Fruit fly (Drosophila melanogaster) whole organism, embryonic: Measurements from ENCODE around the gene Mrm2.
A peak's percentile ranks its signal among the peaks of the same experiment; 100 is the strongest.

Experiments
- Awh ChIP-seq: fragments of 200-800 bp; sonication (Bioruptor generic); IDR thresholded peaks from 2 replicates; pipeline ENCODE4, ENCODE4 v1.3.6; 2022; ENCODE audit warnings: missing biosample characterization, missing genetic modification characterization
- CG10565 ChIP-seq: fragments of 200-800 bp; sonication (Bioruptor generic); optimal IDR thresholded peaks from 3 replicates; lab custom pipeline; 2016; ENCODE audit warnings: missing biosample characterization, mild to moderate bottlenecking, missing genetic modification characterization
- CG10979 ChIP-seq: fragments of 200-800 bp; sonication (Bioruptor generic); optimal IDR thresholded peaks from 2 replicates; lab custom pipeline; 2018; ENCODE audit warnings: missing biosample characterization, mild to moderate bottlenecking, missing genetic modification characterization, moderate library complexity
- CG11696 ChIP-seq: fragments of 200-800 bp; sonication (Bioruptor generic); IDR thresholded peaks from 2 replicates; pipeline ENCODE4 v1.3.6; 2022; ENCODE audit warnings: missing biosample characterization, missing genetic modification characterization
- CG12769 ChIP-seq: fragments of 200-800 bp; sonication (Bioruptor generic); optimal IDR thresholded peaks from 2 replicates; lab custom pipeline; 2019; ENCODE audit warnings: missing biosample characterization, mild to moderate bottlenecking, missing genetic modification characterization, moderate library complexity
- CG13775 ChIP-seq: fragments of 200-800 bp; sonication (Bioruptor generic); optimal IDR thresholded peaks from 3 replicates; lab custom pipeline; 2017; ENCODE audit warnings: missing biosample characterization, mild to moderate bottlenecking, missing genetic modification characterization
- CG13894 ChIP-seq: fragments of 200-800 bp; sonication (Bioruptor generic); optimal IDR thresholded peaks from 3 replicates; lab custom pipeline; 2018; ENCODE audit warnings: missing biosample characterization, mild to moderate bottlenecking, missing genetic modification characterization, moderate library complexity
- CG15269 ChIP-seq: fragments of 200-800 bp; sonication (Bioruptor generic); optimal IDR thresholded peaks from 2 replicates; lab custom pipeline; 2018; ENCODE audit warnings: missing biosample characterization, mild to moderate bottlenecking, missing genetic modification characterization, moderate library complexity
- CG15601 ChIP-seq: fragments of 200-800 bp; sonication (Bioruptor generic); optimal IDR thresholded peaks from 3 replicates; lab custom pipeline; 2019; ENCODE audit warnings: missing biosample characterization, mild to moderate bottlenecking, missing genetic modification characterization, moderate library complexity
- CG1647 ChIP-seq: fragments of 200-800 bp; sonication (Bioruptor generic); optimal IDR thresholded peaks from 3 replicates; lab custom pipeline; 2016; ENCODE audit warnings: missing biosample characterization, missing genetic modification characterization
- CG16813 ChIP-seq: fragments of 200-800 bp; sonication (Bioruptor generic); IDR thresholded peaks from 3 replicates; pipeline ENCODE4 v1.3.6; 2022; ENCODE audit warnings: missing biosample characterization, missing genetic modification characterization; ENCODE audit not compliant: partially characterized antibody
- CG17328 ChIP-seq: fragments of 200-800 bp; sonication (Bioruptor generic); IDR thresholded peaks from 2 replicates; pipeline ENCODE4 v1.3.6; 2022; ENCODE audit warnings: missing biosample characterization, missing genetic modification characterization
- CG31365 ChIP-seq: fragments of 200-800 bp; sonication (Bioruptor generic); optimal IDR thresholded peaks from 2 replicates; lab custom pipeline; 2018; ENCODE audit warnings: missing biosample characterization, mild to moderate bottlenecking, missing genetic modification characterization
- CG32532 ChIP-seq: fragments of 200-800 bp; sonication (Bioruptor generic); IDR thresholded peaks from 2 replicates; pipeline ENCODE4 v1.3.6; 2022; ENCODE audit warnings: missing biosample characterization, missing genetic modification characterization
- CG32772 ChIP-seq: fragments of 200-800 bp; sonication (Bioruptor generic); IDR thresholded peaks from 2 replicates; pipeline ENCODE4 v1.3.6; 2022; ENCODE audit warnings: missing biosample characterization, missing genetic modification characterization
- CHES-1-like ChIP-seq: fragments of 200-800 bp; sonication (Bioruptor generic); optimal IDR thresholded peaks from 2 replicates; lab custom pipeline; 2016; ENCODE audit warnings: missing biosample characterization, missing genetic modification characterization
- E2f2 ChIP-seq: fragments of 200-800 bp; sonication (Bioruptor generic); IDR thresholded peaks from 2 replicates; pipeline ENCODE4 v1.3.6; 2022; ENCODE audit warnings: missing biosample characterization, missing genetic modification characterization
- ERR ChIP-seq: fragments of 200-800 bp; sonication (Bioruptor generic); optimal IDR thresholded peaks from 2 replicates; lab custom pipeline; 2016; ENCODE audit warnings: missing biosample characterization, missing genetic modification characterization
- HLH3B ChIP-seq: fragments of 200-800 bp; sonication (Bioruptor generic); IDR thresholded peaks from 2 replicates; pipeline ENCODE4 v1.3.6; 2022; ENCODE audit warnings: missing biosample characterization, missing genetic modification characterization
- Mrtf ChIP-seq: fragments of 200-800 bp; sonication (Bioruptor generic); IDR thresholded peaks from 3 replicates; pipeline ENCODE4 v1.3.6; 2022; ENCODE audit warnings: missing biosample characterization, missing genetic modification characterization
- NK7.1 ChIP-seq: fragments of 200-800 bp; sonication (Bioruptor generic); optimal IDR thresholded peaks from 3 replicates; lab custom pipeline; 2016; ENCODE audit warnings: missing biosample characterization, missing genetic modification characterization
- Nf-YC ChIP-seq: fragments of 200-800 bp; optimal IDR thresholded peaks from 3 replicates; lab custom pipeline; 2019; ENCODE audit warnings: missing biosample characterization, mild to moderate bottlenecking, missing genetic modification characterization, moderate library complexity
- Ptx1 ChIP-seq: fragments of 200-800 bp; sonication (Bioruptor generic); IDR thresholded peaks from 2 replicates; pipeline ENCODE4 v1.3.6; 2022; ENCODE audit warnings: missing biosample characterization, missing genetic modification characterization
- Sox100B ChIP-seq: fragments of 200-800 bp; sonication (Bioruptor generic); optimal IDR thresholded peaks from 3 replicates; lab custom pipeline; 2018; ENCODE audit warnings: missing biosample characterization, mild to moderate bottlenecking, missing genetic modification characterization
- Sox102F ChIP-seq: fragments of 200-800 bp; sonication (Bioruptor generic); optimal IDR thresholded peaks from 2 replicates; lab custom pipeline; 2018; ENCODE audit warnings: missing biosample characterization, mild to moderate bottlenecking, missing genetic modification characterization, moderate library complexity
- Sry-δ ChIP-seq: fragments of 200-800 bp; sonication (Bioruptor generic); optimal IDR thresholded peaks from 2 replicates; lab custom pipeline; 2016; ENCODE audit warnings: missing biosample characterization, missing genetic modification characterization
- Xbp1 ChIP-seq: fragments of 200-800 bp; sonication (Bioruptor generic); optimal IDR thresholded peaks from 3 replicates; lab custom pipeline; 2016; ENCODE audit warnings: missing biosample characterization, mild to moderate bottlenecking, missing genetic modification characterization
- amos ChIP-seq: fragments of 200-800 bp; sonication (Bioruptor generic); IDR thresholded peaks from 2 replicates; pipeline ENCODE4 v1.3.6; 2022; ENCODE audit warnings: missing biosample characterization, missing genetic modification characterization; ENCODE audit not compliant: partially characterized antibody
- crp ChIP-seq, 2 experiments: fragments of 200-800 bp; sonication (Bioruptor generic); optimal IDR thresholded peaks; 2 replicates in 1 of 2; 3 replicates in 1 of 2; lab custom pipeline; 2017; ENCODE audit warnings: missing biosample characterization in 2 of 2, missing genetic modification characterization in 2 of 2, mild to moderate bottlenecking in 1 of 2, moderate library complexity in 1 of 2
- cwo ChIP-seq: fragments of 200-800 bp; sonication (Bioruptor generic); optimal IDR thresholded peaks from 3 replicates; lab custom pipeline; 2017; ENCODE audit warnings: missing biosample characterization, missing genetic modification characterization, mild to moderate bottlenecking, moderate library complexity, missing genetic modification reagents
- dati ChIP-seq: fragments of 200-800 bp; sonication (Bioruptor generic); IDR thresholded peaks from 2 replicates; pipeline ENCODE4 v1.3.6; 2022; ENCODE audit warnings: missing biosample characterization, missing genetic modification characterization
- esg ChIP-seq: fragments of 200-800 bp; sonication (Bioruptor generic); conservative IDR thresholded peaks from 2 replicates; pipeline ENCODE4 v1.3.6; 2022; ENCODE audit warnings: missing biosample characterization, missing genetic modification characterization
- ewg ChIP-seq: fragments of 200-800 bp; sonication (Bioruptor generic); optimal IDR thresholded peaks from 3 replicates; lab custom pipeline; 2017; ENCODE audit warnings: mild to moderate bottlenecking, missing biosample characterization, missing genetic modification reagents, missing genetic modification characterization
- eyg ChIP-seq: fragments of 200-800 bp; sonication (Bioruptor generic); optimal IDR thresholded peaks from 3 replicates; lab custom pipeline; 2016; ENCODE audit warnings: missing biosample characterization, missing genetic modification characterization
- jing ChIP-seq: fragments of 200-800 bp; sonication (Bioruptor generic); optimal IDR thresholded peaks from 2 replicates; lab custom pipeline; 2018; ENCODE audit warnings: missing biosample characterization, mild to moderate bottlenecking, missing genetic modification characterization
- jumu ChIP-seq: fragments of 200-800 bp; sonication (Bioruptor generic); optimal IDR thresholded peaks from 3 replicates; lab custom pipeline; 2016; ENCODE audit warnings: missing biosample characterization, missing genetic modification characterization
- klu ChIP-seq: fragments of 200-800 bp; sonication (Bioruptor generic); IDR thresholded peaks from 2 replicates; pipeline ENCODE4 v1.3.6; 2022; ENCODE audit warnings: missing biosample characterization, missing genetic modification characterization
- lmd ChIP-seq: fragments of 200-800 bp; sonication (Bioruptor generic); IDR thresholded peaks from 2 replicates; pipeline ENCODE4 v1.3.6; 2022; ENCODE audit warnings: missing biosample characterization, missing genetic modification characterization
- prd ChIP-seq, 3 experiments: fragments of >200 bp in 2 of 3; fragments of 200-800 bp in 1 of 3; sonication (Bioruptor generic) in 1 of 3; optimal IDR thresholded peaks in 2 of 3; IDR thresholded peaks in 1 of 3; 2 replicates in 2 of 3; 3 replicates in 1 of 3; pipeline versions ENCODE4 v1.3.6 to Lab custom; 2017 to 2022; ENCODE audit warnings: missing biosample characterization in 1 of 3, missing genetic modification characterization in 1 of 3
- row ChIP-seq: fragments of 200-800 bp; sonication (Bioruptor generic); IDR thresholded peaks from 3 replicates; pipeline ENCODE4 v1.3.6; 2022; ENCODE audit warnings: missing biosample characterization, missing genetic modification characterization
- salm ChIP-seq: fragments of 200-800 bp; sonication (Bioruptor generic); optimal IDR thresholded peaks from 2 replicates; lab custom pipeline; 2018; ENCODE audit warnings: missing biosample characterization, mild to moderate bottlenecking, missing genetic modification characterization
- sens ChIP-seq: fragments of 200-800 bp; sonication (Bioruptor generic); peaks from one replicate; lab custom pipeline; 2016; ENCODE audit warnings: missing biosample characterization, missing genetic modification characterization
- sima ChIP-seq: fragments of 200-800 bp; sonication (Bioruptor generic); optimal IDR thresholded peaks from 2 replicates; lab custom pipeline; 2016; ENCODE audit warnings: missing biosample characterization, missing genetic modification characterization
- sob ChIP-seq: fragments of 200-800 bp; sonication (Bioruptor generic); IDR thresholded peaks from 2 replicates; pipeline ENCODE4 v1.3.6; 2022; ENCODE audit warnings: missing biosample characterization, missing genetic modification characterization
- sr ChIP-seq: fragments of 200-800 bp; sonication (Bioruptor generic); IDR thresholded peaks from 3 replicates; pipeline ENCODE4 v1.3.6; 2022; ENCODE audit warnings: missing biosample characterization, missing genetic modification characterization
- toy ChIP-seq: fragments of 200-800 bp; sonication (Bioruptor generic); IDR thresholded peaks from 2 replicates; pipeline ENCODE4 v1.3.6; 2022; ENCODE audit warnings: missing biosample characterization, missing genetic modification characterization
- ttk ChIP-seq: fragments of 200-800 bp; sonication (Bioruptor generic); IDR thresholded peaks from 2 replicates; pipeline ENCODE4 v2.1.2; 2022; ENCODE audit warnings: missing biosample characterization, missing genetic modification characterization
- vvl ChIP-seq: fragments of 200-800 bp; sonication (Bioruptor generic); IDR thresholded peaks from 2 replicates; pipeline ENCODE4 v1.3.6; 2022; ENCODE audit warnings: missing biosample characterization, missing genetic modification characterization
- wor ChIP-seq: fragments of 200-800 bp; sonication (Bioruptor generic); IDR thresholded peaks from 2 replicates; pipeline ENCODE4 v1.3.6; 2022; ENCODE audit warnings: missing biosample characterization, missing genetic modification characterization

Mrm2 gene

dm6 chr3R:19891363-19891762 lies 30.0 kb downstream of the Mrm2 start (continued):
- TF ChIP-seq eyg (GFP tag; lab: Kevin White, UChicago) (no peak), sob (GFP tag; lab: Robert Waterston, UW) (0 out of 2 replicates have a peak, but pooled peaks have one; percentile 19), CG12769 (peak; percentile 85), CG32532 (peak; percentile 10; the same call in 1 of the 2 replicates), CG11696 (GFP tag; lab: Robert Waterston, UW) (peak; percentile 84), sens (GFP tag; lab: Kevin White, UChicago) (peak; percentile 74), vvl (GFP tag; lab: Robert Waterston, UW) (peak; percentile 43; the same call in 1 of the 2 replicates), wor (GFP tag; lab: Robert Waterston, UW) (0 out of 2 replicates have a peak, but pooled peaks have one; percentile 10), Xbp1 (GFP tag; lab: Kevin White, UChicago) (peak; percentile 5), Sox102F (peak; percentile 8), amos (GFP tag; lab: Robert Waterston, UW) (no peak), ERR (GFP tag; lab: Kevin White, UChicago) (no peak), dati (GFP tag; lab: Robert Waterston, UW) (no peak), CG13894 (tag; lab: Kevin White, UChicago) (no peak), HLH3B (GFP tag; lab: Robert Waterston, UW) (peak; percentile 23; the same call in 1 of the 2 replicates), ttk (0 out of 2 replicates have a peak, but pooled peaks have one; percentile 8), row (peak; percentile 29; the same call in 1 of the 3 replicates), ewg (GFP tag; lab: Kevin White, UChicago) (no peak), prd (optimal IDR thresholded peaks at IDR 0.05; lab: Kevin White, UChicago) (no peak), prd (GFP tag; IDR thresholded peaks at IDR 0.05; lab: Robert Waterston, UW) (0 out of 3 replicates have a peak, but pooled peaks have one; percentile 6), CG17328 (no peak), cwo (no peak), lmd (GFP tag; lab: Robert Waterston, UW) (0 out of 2 replicates have a peak, but pooled peaks have one; percentile 22)

- TF ChIP-seq CG15601 (tag; lab: Kevin White, UChicago) (peak; percentile 45), klu (GFP tag; lab: Robert Waterston, UW) (peak; percentile 50; the same call in 1 of the 2 replicates), vvl (GFP tag; lab: Robert Waterston, UW) (peak; percentile 85), Nf-YC (peak; percentile 53), CG16813 (GFP tag; lab: Robert Waterston, UW) (no peak), CG10565 (GFP tag; lab: Kevin White, UChicago) (no peak), toy (0 out of 2 replicates have a peak, but pooled peaks have one; percentile 8), CHES-1-like (GFP tag; lab: Kevin White, UChicago) (peak; percentile 40), NK7.1 (no peak), Awh (GFP tag; lab: Robert Waterston, UW) (0 out of 2 replicates have a peak, but pooled peaks have one; percentile 30), sima (no peak), CG32772 (GFP tag; lab: Robert Waterston, UW) (peak; percentile 66), ERR (GFP tag; lab: Kevin White, UChicago) (peak; percentile 58), E2f2 (GFP tag; lab: Robert Waterston, UW) (peak; percentile 43; the same call in 1 of the 2 replicates), Mrtf (GFP tag; lab: Robert Waterston, UW) (0 out of 3 replicates have a peak, but pooled peaks have one; percentile 60), CG10979 (tag; lab: Kevin White, UChicago) (peak; percentile 67), CG13775 (GFP tag; lab: Kevin White, UChicago) (peak; percentile 41), salm (tag; lab: Kevin White, UChicago) (peak; percentile 60), jumu (peak; percentile 80), CG1647 (GFP tag; lab: Kevin White, UChicago) (peak; percentile 8), CG15269 (tag; lab: Kevin White, UChicago) (peak; percentile 74), Sry-δ (GFP tag; lab: Kevin White, UChicago) (peak; percentile 20), CG12769 (peak; percentile 86), sr (no peak), esg (GFP tag; lab: Robert Waterston, UW) (peak; percentile 73), jing (GFP tag; lab: Kevin White, UChicago) (peak; percentile 41), Sox100B (GFP tag; lab: Kevin White, UChicago) (peak; percentile 51), crp (GFP tag; optimal IDR thresholded peaks at IDR 0.05; lab: Kevin White, UChicago) (no peak), CG31365 (tag; lab: Kevin White, UChicago) (peak; percentile 37), Ptx1 (GFP tag; lab: Robert Waterston, UW) (peak; percentile 87)
These were observed 30.6 kb downstream of the Mrm2 start for dm6 chr3R:19892046-19892445.
